Worm (Caenorhabditis elegans) whole organism, midembryonic: ENCODE measurements around the gene C33C12.12.

Experiments used
- klf-2 ChIP-seq: fragments of 200-800 bp; sonication (Bioruptor generic); conservative IDR thresholded peaks from 2 replicates; pipeline ENCODE4 v1.3.6; 2022; ENCODE audit warnings: missing genetic modification reagents, missing genetic modification characterization, missing compliant biosample characterization
- med-1 ChIP-seq: sonication (generic microtip); optimal IDR thresholded peaks from 2 replicates; lab custom pipeline; 2017; ENCODE audit warnings: missing genetic modification characterization, mild to moderate bottlenecking, missing compliant biosample characterization, antibody characterized with exemption, missing genetic modification reagents; ENCODE audit not compliant: insufficient read depth
- ref-1 ChIP-seq: fragments of 200-800 bp; sonication (Bioruptor generic); conservative IDR thresholded peaks from 2 replicates; pipeline ENCODE4 v1.3.6; 2022; ENCODE audit warnings: missing genetic modification reagents, missing genetic modification characterization, missing compliant biosample characterization
- tab-1 ChIP-seq: fragments of 200-800 bp; sonication (Bioruptor generic); IDR thresholded peaks from 2 replicates; pipeline ENCODE4 v1.3.6; 2022; ENCODE audit warnings: missing genetic modification characterization, missing compliant biosample characterization
- ztf-23 ChIP-seq: fragments of 200-800 bp; sonication (Bioruptor generic); IDR thresholded peaks from 2 replicates; pipeline ENCODE4 v1.3.6; 2022; ENCODE audit warnings: missing genetic modification reagents, missing genetic modification characterization, missing compliant biosample characterization
- ztf-29 ChIP-seq: fragments of 200-800 bp; sonication (Bioruptor generic); IDR thresholded peaks from 2 replicates; pipeline ENCODE4 v1.3.6; 2022; ENCODE audit warnings: missing genetic modification reagents, missing genetic modification characterization, missing compliant biosample characterization

DNA sequence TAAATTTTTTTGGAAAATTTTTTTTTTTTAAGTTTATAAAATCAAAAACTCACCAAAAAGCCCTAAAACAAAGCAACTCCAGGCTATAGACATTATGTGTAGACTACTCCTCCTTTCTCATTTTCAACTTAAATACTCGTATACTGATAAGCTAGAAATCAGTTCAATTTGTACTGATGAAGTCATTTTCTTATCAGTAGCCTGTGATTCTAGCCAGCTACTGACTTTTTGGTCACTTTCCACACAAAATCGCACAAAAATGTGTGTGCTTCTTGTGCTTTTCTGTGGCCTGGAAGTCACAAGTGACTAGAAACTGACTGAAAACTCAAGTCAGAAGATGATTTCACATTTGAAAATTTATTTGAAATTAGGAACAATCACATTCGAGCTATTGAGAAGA is 16.3 kb upstream of the C33C12.12 start, which contains the start of gene gba-2:
- TF ChIP-seq ref-1 (GFP tag; lab: Robert Waterston, UW), result no peak
- no peak for TF ChIP-seq ztf-29
- no peak for TF ChIP-seq ztf-23 (GFP tag; lab: Robert Waterston, UW)
- TF ChIP-seq med-1 (GFP tag; lab: Kevin White, UChicago), result no peak
- TF ChIP-seq klf-2 (GFP tag; lab: Robert Waterston, UW), result no peak
- TF ChIP-seq tab-1 (GFP tag; lab: Robert Waterston, UW), result no peak
